Worm (Caenorhabditis elegans) whole organism, early embryonic: ENCODE results near the gene srsx-8.

Experiments
- B0310.2 ChIP-seq: sonication (generic microtip); optimal IDR thresholded peaks from 2 replicates; lab custom pipeline; 2016; ENCODE audit warnings: mild to moderate bottlenecking, missing genetic modification characterization, missing compliant biosample characterization
- F13C5.2 ChIP-seq: sonication (generic microtip); optimal IDR thresholded peaks from 2 replicates; lab custom pipeline; 2017; ENCODE audit warnings: mild to moderate bottlenecking, missing genetic modification characterization, inconsistent platforms, missing compliant biosample characterization
- aly-1 ChIP-seq: sonication (generic microtip); optimal IDR thresholded peaks from 2 replicates; lab custom pipeline; 2016; ENCODE audit warnings: missing genetic modification characterization, missing compliant biosample characterization
- ama-1 ChIP-seq: fragments of 150-350 bp; optimal IDR thresholded peaks from 2 replicates; lab custom pipeline; 2014
- ceh-13 ChIP-seq: fragments of 200-800 bp; sonication (Bioruptor generic); optimal IDR thresholded peaks from 2 replicates; lab custom pipeline; 2018; ENCODE audit warnings: mild to moderate bottlenecking, missing genetic modification characterization, missing compliant biosample characterization
- ceh-36 ChIP-seq: sonication (generic microtip); optimal IDR thresholded peaks from 2 replicates; lab custom pipeline; 2016; ENCODE audit warnings: missing genetic modification characterization, inconsistent platforms, missing compliant biosample characterization
- ets-7 ChIP-seq: sonication (generic microtip); optimal IDR thresholded peaks from 2 replicates; lab custom pipeline; 2016; ENCODE audit warnings: missing genotype, missing genetic modification characterization, missing compliant biosample characterization
- flt-1 ChIP-seq: fragments of 200-800 bp; sonication (Bioruptor generic); IDR thresholded peaks from 2 replicates; pipeline ENCODE4 v1.3.6; 2022; ENCODE audit warnings: missing genetic modification characterization, missing compliant biosample characterization
- hmbx-1 ChIP-seq: sonication (generic microtip); optimal IDR thresholded peaks from 2 replicates; lab custom pipeline; 2016; ENCODE audit warnings: mild to moderate bottlenecking, missing genetic modification characterization, missing compliant biosample characterization
- hmg-4 ChIP-seq: fragments of 200-800 bp; sonication (Bioruptor generic); optimal IDR thresholded peaks from 2 replicates; lab custom pipeline; 2018; ENCODE audit warnings: mild to moderate bottlenecking, missing genetic modification characterization, missing compliant biosample characterization
- hnd-1 ChIP-seq: sonication (generic microtip); optimal IDR thresholded peaks from 2 replicates; lab custom pipeline; 2016; ENCODE audit warnings: missing genetic modification characterization, missing compliant biosample characterization
- pes-1 ChIP-seq: fragments of 200-800 bp; sonication (Bioruptor generic); IDR thresholded peaks from 2 replicates; pipeline ENCODE4 v1.3.6; 2022; ENCODE audit warnings: missing genetic modification reagents, missing genetic modification characterization, missing compliant biosample characterization
- scrt-1 ChIP-seq: fragments of 200-800 bp; sonication (Bioruptor generic); IDR thresholded peaks from 2 replicates; pipeline ENCODE4 v1.3.6; 2022; ENCODE audit warnings: missing genetic modification characterization, missing compliant biosample characterization
- sea-1 ChIP-seq: fragments of 200-800 bp; sonication (Bioruptor generic); conservative IDR thresholded peaks from 2 replicates; pipeline ENCODE4 v1.3.6; 2022; ENCODE audit warnings: missing genetic modification characterization, missing compliant biosample characterization
- tbx-11 ChIP-seq: fragments of 200-800 bp; sonication (Bioruptor generic); IDR thresholded peaks from 2 replicates; pipeline ENCODE4 v1.3.6; 2022; ENCODE audit warnings: missing genetic modification characterization, missing compliant biosample characterization
- tbx-37 ChIP-seq: fragments of 200-800 bp; sonication (Bioruptor generic); conservative IDR thresholded peaks from 2 replicates; pipeline ENCODE4 v1.3.6; 2022; ENCODE audit warnings: missing genetic modification reagents, missing genetic modification characterization, missing compliant biosample characterization
- tra-4 ChIP-seq: sonication (generic microtip); optimal IDR thresholded peaks from 2 replicates; lab custom pipeline; 2017; ENCODE audit warnings: missing genetic modification characterization, missing compliant biosample characterization

Gene srsx-8

ce11 chrV:1586906-1587305, 34.0 kb upstream of the srsx-8 start, which contains the start of gene F16B4.6:
Gene F16B4.6 (plus strand): TSS chrV:1587206.
- no peak for TF ChIP-seq hmbx-1 (tag; lab: Kevin White, UChicago)
- TF ChIP-seq ama-1 = no peak
- TF ChIP-seq hmg-4 = no peak
- TF ChIP-seq tbx-37 (GFP tag; lab: Robert Waterston, UW) = no peak
- no peak for TF ChIP-seq tbx-11 (GFP tag; lab: Robert Waterston, UW)
- no peak for TF ChIP-seq hnd-1 (tag; lab: Kevin White, UChicago)
- TF ChIP-seq sea-1 (GFP tag; lab: Robert Waterston, UW) = no peak
- TF ChIP-seq scrt-1 (GFP tag; lab: Robert Waterston, UW) = no peak
- no peak for TF ChIP-seq aly-1 (tag; lab: Kevin White, UChicago)
- no peak for TF ChIP-seq F13C5.2
- no peak for TF ChIP-seq pes-1 (GFP tag; lab: Robert Waterston, UW)
- TF ChIP-seq ceh-36 (tag; lab: Kevin White, UChicago) = no peak
- TF ChIP-seq flt-1 (GFP tag; lab: Robert Waterston, UW) = no peak

ce11 chrV:1585411-1585810, 32.5 kb upstream of the srsx-8 start, which contains the start of gene F16B4.7:
Gene F16B4.7 (plus strand): TSS chrV:1585711.
- TF ChIP-seq hnd-1 (tag; lab: Kevin White, UChicago) (no peak), ceh-36 (tag; lab: Kevin White, UChicago) (peak; percentile 27), hmg-4 (peak; percentile 25), F13C5.2 (no peak), aly-1 (tag; lab: Kevin White, UChicago) (no peak), ama-1 (no peak), B0310.2 (no peak), tbx-11 (GFP tag; lab: Robert Waterston, UW) (no peak), ets-7 (tag; lab: Kevin White, UChicago) (no peak), sea-1 (GFP tag; lab: Robert Waterston, UW) (no peak), hmbx-1 (tag; lab: Kevin White, UChicago) (no peak), ceh-13 (GFP tag; lab: Kevin White, UChicago) (no peak), scrt-1 (GFP tag; lab: Robert Waterston, UW) (no peak), flt-1 (GFP tag; lab: Robert Waterston, UW) (no peak), pes-1 (GFP tag; lab: Robert Waterston, UW) (no peak), tbx-37 (GFP tag; lab: Robert Waterston, UW) (no peak), tra-4 (tag; lab: Kevin White, UChicago) (peak; percentile 31)

- no peak for TF ChIP-seq hnd-1 (tag; lab: Kevin White, UChicago)
- TF ChIP-seq aly-1 (tag; lab: Kevin White, UChicago) = no peak
- no peak for TF ChIP-seq tbx-37 (GFP tag; lab: Robert Waterston, UW)
- no peak for TF ChIP-seq ceh-36 (tag; lab: Kevin White, UChicago)
- no peak for TF ChIP-seq tra-4 (tag; lab: Kevin White, UChicago)
- no peak for TF ChIP-seq hmg-4
- no peak for TF ChIP-seq ceh-13 (GFP tag; lab: Kevin White, UChicago)
- TF ChIP-seq ets-7 (tag; lab: Kevin White, UChicago) = no peak
- no peak for TF ChIP-seq scrt-1 (GFP tag; lab: Robert Waterston, UW)
- TF ChIP-seq hmbx-1 (tag; lab: Kevin White, UChicago) = no peak
- no peak for TF ChIP-seq sea-1 (GFP tag; lab: Robert Waterston, UW)
- TF ChIP-seq flt-1 (GFP tag; lab: Robert Waterston, UW) = no peak
- TF ChIP-seq tbx-11 (GFP tag; lab: Robert Waterston, UW) = no peak
- no peak for TF ChIP-seq B0310.2
- no peak for TF ChIP-seq F13C5.2
These were observed 30.3 kb upstream of the srsx-8 start for ce11 chrV:1583242-1583641.

ce11 chrV:1579790-1580189, 26.9 kb upstream of the srsx-8 start:
- TF ChIP-seq ama-1 (no peak), ceh-36 (tag; lab: Kevin White, UChicago) (no peak), ceh-13 (GFP tag; lab: Kevin White, UChicago) (no peak), tra-4 (tag; lab: Kevin White, UChicago) (no peak), scrt-1 (GFP tag; lab: Robert Waterston, UW) (no peak), B0310.2 (no peak), hmbx-1 (tag; lab: Kevin White, UChicago) (no peak), sea-1 (GFP tag; lab: Robert Waterston, UW) (no peak), aly-1 (tag; lab: Kevin White, UChicago) (no peak), F13C5.2 (no peak), ets-7 (tag; lab: Kevin White, UChicago) (no peak), flt-1 (GFP tag; lab: Robert Waterston, UW) (no peak), tbx-37 (GFP tag; lab: Robert Waterston, UW) (no peak), pes-1 (GFP tag; lab: Robert Waterston, UW) (no peak), hmg-4 (no peak), tbx-11 (GFP tag; lab: Robert Waterston, UW) (no peak)

- no peak for TF ChIP-seq pes-1 (GFP tag; lab: Robert Waterston, UW)
- no peak for TF ChIP-seq ama-1
- 0 out of 2 replicates have a peak, but pooled peaks have one; percentile 56 for TF ChIP-seq scrt-1 (GFP tag; lab: Robert Waterston, UW)
- TF ChIP-seq tbx-37 (GFP tag; lab: Robert Waterston, UW) = no peak
- peak; percentile 58 for TF ChIP-seq hmg-4
- no peak for TF ChIP-seq tra-4 (tag; lab: Kevin White, UChicago)
- no peak for TF ChIP-seq ets-7 (tag; lab: Kevin White, UChicago)
- no peak for TF ChIP-seq hnd-1 (tag; lab: Kevin White, UChicago)
- no peak for TF ChIP-seq tbx-11 (GFP tag; lab: Robert Waterston, UW)
- no peak for TF ChIP-seq aly-1 (tag; lab: Kevin White, UChicago)
- TF ChIP-seq ceh-13 (GFP tag; lab: Kevin White, UChicago) = no peak
- no peak for TF ChIP-seq sea-1 (GFP tag; lab: Robert Waterston, UW)
- TF ChIP-seq F13C5.2 = no peak
- TF ChIP-seq B0310.2 = no peak
These were observed 25.8 kb upstream of the srsx-8 start for ce11 chrV:1578572-1579230.

- TF ChIP-seq aly-1 (tag; lab: Kevin White, UChicago) = no peak
- TF ChIP-seq hmg-4 = peak; percentile 30
- TF ChIP-seq ets-7 (tag; lab: Kevin White, UChicago) = no peak
- no peak for TF ChIP-seq tbx-37 (GFP tag; lab: Robert Waterston, UW)
- no peak for TF ChIP-seq ama-1
- TF ChIP-seq pes-1 (GFP tag; lab: Robert Waterston, UW) = peak; percentile 11; the same call in 1 of the 2 replicates
- no peak for TF ChIP-seq tbx-11 (GFP tag; lab: Robert Waterston, UW)
- no peak for TF ChIP-seq F13C5.2
- no peak for TF ChIP-seq ceh-13 (GFP tag; lab: Kevin White, UChicago)
- TF ChIP-seq scrt-1 (GFP tag; lab: Robert Waterston, UW) = no peak
- no peak for TF ChIP-seq hmbx-1 (tag; lab: Kevin White, UChicago)
- no peak for TF ChIP-seq B0310.2
- TF ChIP-seq ceh-36 (tag; lab: Kevin White, UChicago) = no peak
- no peak for TF ChIP-seq sea-1 (GFP tag; lab: Robert Waterston, UW)
- TF ChIP-seq flt-1 (GFP tag; lab: Robert Waterston, UW) = 0 out of 2 replicates have a peak, but pooled peaks have one; percentile 21
- TF ChIP-seq tra-4 (tag; lab: Kevin White, UChicago) = no peak
- TF ChIP-seq hnd-1 (tag; lab: Kevin White, UChicago) = no peak
These were observed 24.3 kb upstream of the srsx-8 start for ce11 chrV:1577092-1577709.
